Fruit fly (Drosophila melanogaster) whole organism, embryonic: ENCODE data around the gene CG17124.
A peak's percentile ranks its signal among the peaks of the same experiment; 100 is the strongest.

ENCODE experiments used
- Atf3 ChIP-seq: fragments of 200-800 bp; sonication (Bioruptor generic); optimal IDR thresholded peaks from 3 replicates; lab custom pipeline; 2016; ENCODE audit warnings: missing biosample characterization, missing genetic modification characterization
- Blimp-1 ChIP-seq: fragments of 200-800 bp; sonication (Bioruptor generic); optimal IDR thresholded peaks from 3 replicates; lab custom pipeline; 2018; ENCODE audit warnings: missing biosample characterization, missing genetic modification characterization, mild to moderate bottlenecking, moderate library complexity, missing genetic modification reagents
- CG11456 ChIP-seq: fragments of 200-800 bp; sonication (Bioruptor generic); IDR thresholded peaks from 3 replicates; pipeline ENCODE4 v1.3.6; 2022; ENCODE audit warnings: missing biosample characterization, missing genetic modification characterization
- CG11504 ChIP-seq: fragments of 200-800 bp; sonication (Bioruptor generic); optimal IDR thresholded peaks from 3 replicates; lab custom pipeline; 2019; ENCODE audit warnings: missing biosample characterization, mild to moderate bottlenecking, missing genetic modification characterization, moderate library complexity
- CG12744 ChIP-seq: fragments of 200-800 bp; sonication (Bioruptor generic); optimal IDR thresholded peaks from 2 replicates; lab custom pipeline; 2016; ENCODE audit warnings: missing biosample characterization, missing genetic modification characterization
- CG13287 ChIP-seq: fragments of 200-800 bp; sonication (Bioruptor generic); IDR thresholded peaks from 2 replicates; pipeline ENCODE4 v1.3.6; 2022; ENCODE audit warnings: missing biosample characterization, missing genetic modification characterization; ENCODE audit not compliant: partially characterized antibody
- CG13624 ChIP-seq: fragments of 200-800 bp; sonication (Bioruptor generic); optimal IDR thresholded peaks from 2 replicates; lab custom pipeline; 2016; ENCODE audit warnings: missing biosample characterization, missing genetic modification characterization
- CG16779 ChIP-seq: fragments of 200-800 bp; sonication (Bioruptor generic); IDR thresholded peaks from 2 replicates; pipeline ENCODE4 v1.3.6; 2022; ENCODE audit warnings: missing biosample characterization, missing genetic modification characterization
- CG17359 ChIP-seq: fragments of 200-800 bp; sonication (Bioruptor generic); optimal IDR thresholded peaks from 3 replicates; lab custom pipeline; 2018; ENCODE audit warnings: missing biosample characterization, mild to moderate bottlenecking, missing genetic modification characterization, moderate library complexity
- CG18262 ChIP-seq: fragments of 200-800 bp; optimal IDR thresholded peaks from 3 replicates; lab custom pipeline; 2019; ENCODE audit warnings: missing biosample characterization, mild to moderate bottlenecking, missing genetic modification characterization, moderate library complexity
- CG32767 ChIP-seq: fragments of 200-800 bp; sonication (Bioruptor generic); IDR thresholded peaks from 2 replicates; pipeline ENCODE4 v1.3.6; 2022; ENCODE audit warnings: missing biosample characterization, missing genetic modification characterization
- CG4360 ChIP-seq: fragments of 200-800 bp; sonication (Bioruptor generic); IDR thresholded peaks from 2 replicates; pipeline ENCODE4 v1.3.6; 2022; ENCODE audit warnings: missing biosample characterization, missing genetic modification characterization
- CG6791 ChIP-seq: fragments of 200-800 bp; sonication (Bioruptor generic); IDR thresholded peaks from 3 replicates; pipeline ENCODE4 v1.3.6; 2022; ENCODE audit warnings: missing biosample characterization, missing genetic modification characterization; ENCODE audit not compliant: partially characterized antibody
- CTCF ChIP-seq: fragments of 200-800 bp; sonication (Bioruptor generic); optimal IDR thresholded peaks from 2 replicates; lab custom pipeline; 2017; ENCODE audit warnings: missing biosample characterization, mild to moderate bottlenecking, missing genetic modification characterization, moderate library complexity
- Ets65A ChIP-seq: fragments of 200-800 bp; sonication (Bioruptor generic); peaks from one replicate; lab custom pipeline; 2016; ENCODE audit warnings: missing biosample characterization, missing genetic modification characterization
- Hr78 ChIP-seq, 2 experiments: fragments of 200-800 bp in 1 of 2; fragments of >200 bp in 1 of 2; sonication (Bioruptor generic) in 1 of 2; optimal IDR thresholded peaks; 2 replicates each; lab custom pipeline; 2017 to 2019; ENCODE audit warnings: missing biosample characterization in 2 of 2, missing genetic modification characterization in 2 of 2, mild to moderate bottlenecking in 1 of 2, moderate library complexity in 1 of 2
- MTF-1 ChIP-seq: fragments of 200-800 bp; sonication (Bioruptor generic); optimal IDR thresholded peaks from 2 replicates; lab custom pipeline; 2018; ENCODE audit warnings: missing biosample characterization, mild to moderate bottlenecking, missing genetic modification characterization, borderline replicate concordance
- Med ChIP-seq: fragments of 200-800 bp; sonication (Bioruptor generic); peaks from one replicate; lab custom pipeline; 2016; ENCODE audit warnings: missing biosample characterization, missing genetic modification characterization, mild to moderate bottlenecking, inconsistent platforms, moderate library complexity
- NC2α ChIP-seq: fragments of 200-800 bp; sonication (Bioruptor generic); optimal IDR thresholded peaks from 2 replicates; lab custom pipeline; 2016; ENCODE audit warnings: missing biosample characterization, missing genetic modification characterization
- NK7.1 ChIP-seq: fragments of 200-800 bp; sonication (Bioruptor generic); optimal IDR thresholded peaks from 3 replicates; lab custom pipeline; 2016; ENCODE audit warnings: missing biosample characterization, missing genetic modification characterization
- Nf-YB ChIP-seq: fragments of 200-800 bp; sonication (Bioruptor generic); optimal IDR thresholded peaks from 3 replicates; lab custom pipeline; 2019; ENCODE audit warnings: missing biosample characterization, mild to moderate bottlenecking, missing genetic modification characterization, moderate library complexity
- Rfx ChIP-seq: fragments of 200-800 bp; sonication (Bioruptor generic); IDR thresholded peaks from 2 replicates; pipeline ENCODE4 v1.3.6; 2022; ENCODE audit warnings: missing biosample characterization, missing genetic modification characterization
- caup ChIP-seq: fragments of 200-800 bp; sonication (Bioruptor generic); optimal IDR thresholded peaks from 3 replicates; lab custom pipeline; 2017; ENCODE audit warnings: missing biosample characterization, mild to moderate bottlenecking, missing genetic modification characterization, moderate library complexity; ENCODE audit not compliant: severe bottlenecking
- ci ChIP-seq: fragments of 200-800 bp; sonication (Bioruptor generic); IDR thresholded peaks from 3 replicates; pipeline ENCODE4 v1.3.6; 2022; ENCODE audit warnings: missing biosample characterization, missing genetic modification characterization
- crol ChIP-seq: fragments of 200-800 bp; sonication (Bioruptor generic); IDR thresholded peaks from 2 replicates; pipeline ENCODE4 v1.3.6; 2022; ENCODE audit warnings: missing biosample characterization, missing genetic modification characterization
- cwo ChIP-seq: fragments of 200-800 bp; sonication (Bioruptor generic); optimal IDR thresholded peaks from 3 replicates; lab custom pipeline; 2017; ENCODE audit warnings: missing biosample characterization, missing genetic modification characterization, mild to moderate bottlenecking, moderate library complexity, missing genetic modification reagents
- ewg ChIP-seq: fragments of 200-800 bp; sonication (Bioruptor generic); optimal IDR thresholded peaks from 3 replicates; lab custom pipeline; 2017; ENCODE audit warnings: mild to moderate bottlenecking, missing biosample characterization, missing genetic modification reagents, missing genetic modification characterization
- gce ChIP-seq: fragments of 200-800 bp; sonication (Bioruptor generic); IDR thresholded peaks from 3 replicates; pipeline ENCODE4 v1.3.6; 2022; ENCODE audit warnings: missing biosample characterization, missing genetic modification characterization
- oc ChIP-seq: fragments of 200-800 bp; sonication (Bioruptor generic); optimal IDR thresholded peaks from 2 replicates; lab custom pipeline; 2018; ENCODE audit warnings: missing biosample characterization, mild to moderate bottlenecking, missing genetic modification characterization, moderate library complexity
- odd ChIP-seq: fragments of 200-800 bp; sonication (Bioruptor generic); optimal IDR thresholded peaks from 2 replicates; lab custom pipeline; 2017; ENCODE audit warnings: missing biosample characterization, mild to moderate bottlenecking, missing genetic modification characterization
- pan ChIP-seq, 4 experiments: fragments of >200 bp in 3 of 4; fragments of 200-800 bp in 1 of 4; sonication (Bioruptor generic) in 1 of 4; optimal IDR thresholded peaks in 3 of 4; IDR thresholded peaks in 1 of 4; 2 replicates each; pipeline versions ENCODE4 v1.3.6 to Lab custom; 2017 to 2022; ENCODE audit warnings: missing biosample characterization in 2 of 4, missing genetic modification characterization in 2 of 4, mixed read lengths in 1 of 4
- phol ChIP-seq: fragments of 200-800 bp; sonication (Bioruptor generic); optimal IDR thresholded peaks from 3 replicates; lab custom pipeline; 2018; ENCODE audit warnings: missing biosample characterization, mild to moderate bottlenecking, missing genetic modification characterization, moderate library complexity
- prd ChIP-seq, 3 experiments: fragments of >200 bp in 2 of 3; fragments of 200-800 bp in 1 of 3; sonication (Bioruptor generic) in 1 of 3; optimal IDR thresholded peaks in 2 of 3; IDR thresholded peaks in 1 of 3; 2 replicates in 2 of 3; 3 replicates in 1 of 3; pipeline versions ENCODE4 v1.3.6 to Lab custom; 2017 to 2022; ENCODE audit warnings: missing biosample characterization in 1 of 3, missing genetic modification characterization in 1 of 3
- pzg ChIP-seq: fragments of 200-800 bp; sonication (Bioruptor generic); optimal IDR thresholded peaks from 3 replicates; lab custom pipeline; 2018; ENCODE audit warnings: missing biosample characterization, mild to moderate bottlenecking, missing genetic modification characterization, moderate library complexity
- rib ChIP-seq: fragments of 200-800 bp; sonication (Bioruptor generic); IDR thresholded peaks from 2 replicates; pipeline ENCODE4 v1.3.6; 2022; ENCODE audit warnings: missing biosample characterization, missing genetic modification characterization
- ro ChIP-seq: fragments of 200-800 bp; sonication (Bioruptor generic); IDR thresholded peaks from 2 replicates; pipeline ENCODE4 v1.3.6; 2022; ENCODE audit warnings: missing biosample characterization, missing genetic modification characterization
- run ChIP-seq: fragments of 200-800 bp; sonication (Bioruptor generic); optimal IDR thresholded peaks from 3 replicates; lab custom pipeline; 2018; ENCODE audit warnings: missing biosample characterization, mild to moderate bottlenecking, missing genetic modification characterization
- schlank ChIP-seq: fragments of 200-800 bp; sonication (Bioruptor generic); optimal IDR thresholded peaks from 2 replicates; lab custom pipeline; 2018; ENCODE audit warnings: missing biosample characterization, mild to moderate bottlenecking, missing genetic modification characterization
- scrt ChIP-seq: fragments of 200-800 bp; sonication (Bioruptor generic); optimal IDR thresholded peaks from 2 replicates; lab custom pipeline; 2018; ENCODE audit warnings: missing biosample characterization, mild to moderate bottlenecking, missing genetic modification characterization, moderate library complexity
- sd ChIP-seq: fragments of 200-800 bp; sonication (Bioruptor generic); optimal IDR thresholded peaks from 3 replicates; lab custom pipeline; 2018; ENCODE audit warnings: missing biosample characterization, mild to moderate bottlenecking, missing genetic modification characterization, moderate library complexity
- sens ChIP-seq: fragments of 200-800 bp; sonication (Bioruptor generic); peaks from one replicate; lab custom pipeline; 2016; ENCODE audit warnings: missing biosample characterization, missing genetic modification characterization
- sens-2 ChIP-seq: fragments of 200-800 bp; sonication (Bioruptor generic); IDR thresholded peaks from 2 replicates; pipeline ENCODE4 v1.3.6; 2022; ENCODE audit warnings: missing biosample characterization, missing genetic modification characterization
- shn ChIP-seq: fragments of 200-800 bp; sonication (Bioruptor generic); optimal IDR thresholded peaks from 3 replicates; lab custom pipeline; 2016; ENCODE audit warnings: missing biosample characterization, missing genetic modification characterization
- sob ChIP-seq: fragments of 200-800 bp; sonication (Bioruptor generic); IDR thresholded peaks from 2 replicates; pipeline ENCODE4 v1.3.6; 2022; ENCODE audit warnings: missing biosample characterization, missing genetic modification characterization
- sqz ChIP-seq: fragments of 200-800 bp; sonication (Bioruptor generic); optimal IDR thresholded peaks from 3 replicates; lab custom pipeline; 2018; ENCODE audit warnings: missing biosample characterization, mild to moderate bottlenecking, missing genetic modification characterization
- tll ChIP-seq, 2 experiments: fragments of 200-800 bp in 1 of 2; fragments of >200 bp in 1 of 2; sonication (Bioruptor generic) in 1 of 2; optimal IDR thresholded peaks; 2 replicates each; lab custom pipeline; 2017 to 2019; ENCODE audit warnings: missing biosample characterization in 2 of 2, missing genetic modification characterization in 2 of 2, mild to moderate bottlenecking in 1 of 2, moderate library complexity in 1 of 2
- ttk ChIP-seq: fragments of 200-800 bp; sonication (Bioruptor generic); IDR thresholded peaks from 2 replicates; pipeline ENCODE4 v2.1.2; 2022; ENCODE audit warnings: missing biosample characterization, missing genetic modification characterization
- vvl ChIP-seq: fragments of 200-800 bp; sonication (Bioruptor generic); IDR thresholded peaks from 2 replicates; pipeline ENCODE4 v1.3.6; 2022; ENCODE audit warnings: missing biosample characterization, missing genetic modification characterization

CG17124 gene

DNA sequence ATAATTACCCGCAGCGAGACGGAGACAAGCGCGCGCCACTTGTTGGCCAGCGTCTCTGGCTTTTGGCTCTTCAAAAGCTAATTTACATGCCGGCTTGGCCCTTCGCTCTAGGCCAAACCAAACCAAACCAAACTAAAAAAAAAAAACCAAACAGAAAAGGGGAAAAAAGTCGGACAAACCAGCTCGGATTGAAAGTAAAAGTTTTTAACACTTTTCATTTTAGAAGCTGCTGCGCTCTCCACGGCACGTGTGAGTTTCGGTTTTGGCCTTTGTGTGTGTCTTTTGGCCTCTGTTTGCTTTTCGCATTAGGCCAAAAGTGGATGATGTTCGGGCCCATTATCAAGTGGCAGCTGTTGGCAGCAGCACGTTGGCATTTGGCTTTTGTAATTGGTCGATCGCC is 25.1 kb upstream of the CG17124 start:
- TF ChIP-seq sd (tag; lab: Kevin White, UChicago) (peak; percentile 28), ttk (GFP tag; lab: Robert Waterston, UW) (no peak), Blimp-1 (peak; percentile 99), Nf-YB (peak; percentile 34), sob (GFP tag; lab: Robert Waterston, UW) (0 out of 2 replicates have a peak, but pooled peaks have one; percentile 13), Atf3 (no peak), tll (GFP tag; optimal IDR thresholded peaks at IDR 0.05; lab: Kevin White, UChicago) (no peak), cwo (peak; percentile 46), oc (tag; lab: Kevin White, UChicago) (peak; percentile 5), sqz (GFP tag; lab: Kevin White, UChicago) (peak; percentile 20), sens (GFP tag; lab: Kevin White, UChicago) (peak; percentile 27), Hr78 (GFP tag; optimal IDR thresholded peaks at IDR 0.05; lab: Kevin White, UChicago) (peak in 1 of 2 experiments; percentile 14), vvl (GFP tag; lab: Robert Waterston, UW) (peak; percentile 29; the same call in 1 of the 2 replicates)

dm6 chr2L:10774041-10774440 is 17.9 kb upstream of the CG17124 start:
- TF ChIP-seq NK7.1 (GFP tag; lab: Kevin White, UChicago) = no peak
- no peak for TF ChIP-seq CG4360 (GFP tag; lab: Robert Waterston, UW)
- TF ChIP-seq phol (tag; lab: Kevin White, UChicago) = no peak
- TF ChIP-seq Rfx (GFP tag; lab: Robert Waterston, UW) = peak; percentile 44; the same call in 1 of the 2 replicates
- TF ChIP-seq shn (GFP tag; lab: Kevin White, UChicago) = no peak
- TF ChIP-seq rib (GFP tag; lab: Robert Waterston, UW) = no peak
- TF ChIP-seq prd (optimal IDR thresholded peaks at IDR 0.05; lab: Kevin White, UChicago) = no peak
- TF ChIP-seq prd (GFP tag; IDR thresholded peaks at IDR 0.05; lab: Robert Waterston, UW) = no peak
- TF ChIP-seq CG12744 (GFP tag; lab: Kevin White, UChicago) = no peak
- no peak for TF ChIP-seq run
- peak; percentile 42 for TF ChIP-seq CTCF
- TF ChIP-seq Med (GFP tag; lab: Kevin White, UChicago) = peak; percentile 72
- no peak for TF ChIP-seq pan (optimal IDR thresholded peaks at IDR 0.05; lab: Kevin White, UChicago)
- TF ChIP-seq pan (GFP tag; optimal IDR thresholded peaks at IDR 0.05 in 1 of 2, IDR thresholded peaks at IDR 0.05 in 1 of 2) = no peak
- TF ChIP-seq scrt = peak; percentile 80
- TF ChIP-seq CG13624 (GFP tag; lab: Kevin White, UChicago) = no peak
- TF ChIP-seq Ets65A (GFP tag; lab: Kevin White, UChicago) = no peak
- TF ChIP-seq NC2α (GFP tag; lab: Kevin White, UChicago) = no peak
- 0 out of 2 replicates have a peak, but pooled peaks have one; percentile 12 for TF ChIP-seq CG16779 (GFP tag; lab: Robert Waterston, UW)
- peak; percentile 66 for TF ChIP-seq crol (GFP tag; lab: Robert Waterston, UW)
- TF ChIP-seq CG13287 (GFP tag; lab: Robert Waterston, UW) = peak; percentile 30; the same call in 1 of the 2 replicates
- no peak for TF ChIP-seq CG18262 (tag; lab: Kevin White, UChicago)
- peak; percentile 98 for TF ChIP-seq CG11504 (tag; lab: Kevin White, UChicago)
- TF ChIP-seq ci (GFP tag; lab: Robert Waterston, UW) = 0 out of 3 replicates have a peak, but pooled peaks have one; percentile 17

dm6 chr2L:10770568-10770967 is 14.4 kb upstream of the CG17124 start, which contains the start of gene CG17127:
TSS of gene CG17127 (plus strand) at chr2L:10770868.
- no peak for TF ChIP-seq ro (GFP tag; lab: Robert Waterston, UW)
- TF ChIP-seq MTF-1 (GFP tag; lab: Kevin White, UChicago) = no peak
- TF ChIP-seq vvl (GFP tag; lab: Robert Waterston, UW) = no peak
- TF ChIP-seq CG32767 = no peak
- TF ChIP-seq ewg (GFP tag; lab: Kevin White, UChicago) = no peak
- TF ChIP-seq CG6791 (GFP tag; lab: Robert Waterston, UW) = no peak
- no peak for TF ChIP-seq CG11456 (GFP tag; lab: Robert Waterston, UW)
- TF ChIP-seq CG17359 (tag; lab: Kevin White, UChicago) = no peak
- no peak for TF ChIP-seq sens-2 (GFP tag; lab: Robert Waterston, UW)
- TF ChIP-seq pzg (GFP tag; lab: Kevin White, UChicago) = no peak
- no peak for TF ChIP-seq schlank (tag; lab: Kevin White, UChicago)
- TF ChIP-seq odd (GFP tag; lab: Kevin White, UChicago) = no peak
- TF ChIP-seq gce (GFP tag; lab: Robert Waterston, UW) = no peak
- no peak for TF ChIP-seq caup (GFP tag; lab: Kevin White, UChicago)
